Worm (Caenorhabditis elegans) whole organism, L4 larva: ENCODE data around the gene clec-196.

Experiments used
- aha-1 ChIP-seq: fragments of 150-350 bp; peaks from one replicate; lab custom pipeline; 2014; ENCODE audit warnings: missing biosample characterization, missing genetic modification characterization
- ceh-82 ChIP-seq: sonication (generic microtip); optimal IDR thresholded peaks from 2 replicates; lab custom pipeline; 2017; ENCODE audit warnings: missing biosample characterization, missing genetic modification characterization
- ces-1 ChIP-seq: fragments of 150-350 bp; sonication (generic microtip); optimal IDR thresholded peaks from 4 replicates; lab custom pipeline; 2014; ENCODE audit warnings: missing biosample characterization, missing genetic modification reagents, missing genetic modification characterization
- lin-15B ChIP-seq: fragments of 150-350 bp; sonication (generic microtip); optimal IDR thresholded peaks from 3 replicates; lab custom pipeline; 2014; ENCODE audit warnings: missing biosample characterization, missing genetic modification characterization
- unc-130 ChIP-seq: sonication (generic microtip); optimal IDR thresholded peaks from 2 replicates; lab custom pipeline; 2016; ENCODE audit warnings: missing genetic modification reagents, missing genetic modification characterization, missing compliant biosample characterization
- unc-62 ChIP-seq, 3 experiments: fragments of 150-350 bp in 1 of 3; sonication (generic microtip); optimal IDR thresholded peaks in 2 of 3; peaks in 1 of 3; 1 replicate in 1 of 3; 2 replicates in 2 of 3; lab custom pipeline; 2014 to 2017; ENCODE audit warnings: missing biosample characterization in 3 of 3, missing genetic modification characterization in 3 of 3, missing genetic modification reagents in 3 of 3, missing genotype in 1 of 3

DNA sequence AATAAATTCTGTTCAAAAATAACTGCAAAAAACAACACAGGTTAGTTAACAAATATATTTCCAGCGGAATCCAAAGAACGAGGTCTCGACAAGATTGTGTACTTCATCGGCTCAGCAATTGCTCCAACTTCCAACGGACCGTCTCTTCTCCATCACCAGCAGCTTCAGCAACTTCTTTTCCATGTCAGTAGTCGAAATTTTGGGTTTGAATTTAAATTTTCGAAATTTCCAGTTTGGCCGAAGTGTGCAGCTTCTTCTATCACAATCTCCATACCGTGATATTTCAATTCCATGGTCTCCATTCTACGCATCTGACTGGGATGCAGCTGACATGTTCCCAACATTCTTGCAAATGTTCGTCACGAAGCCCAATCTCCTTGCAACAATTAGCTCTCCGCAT, 23.3 kb upstream of the clec-196 start:
- TF ChIP-seq aha-1 (tag; lab: Kevin White, UChicago) (peak; percentile 99), unc-130 (GFP tag; lab: Kevin White, UChicago) (no peak), unc-62 (GFP tag; optimal IDR thresholded peaks at IDR 0.05 in 1 of 2; lab: Kevin White, UChicago) (no peak), unc-62 (tag; optimal IDR thresholded peaks at IDR 0.05; lab: Kevin White, UChicago) (no peak), lin-15B (tag; lab: Kevin White, UChicago) (no peak), ces-1 (GFP tag; lab: Kevin White, UChicago) (no peak), ceh-82 (tag; lab: Kevin White, UChicago) (no peak)
